Worm (Caenorhabditis elegans) whole organism, L2 larva: ENCODE measurements around the gene dod-19.

ENCODE experiments used
- C34F6.9 ChIP-seq: fragments of 150-350 bp; optimal IDR thresholded peaks from 2 replicates; lab custom pipeline; 2014; ENCODE audit warnings: missing biosample characterization, missing genetic modification characterization
- F13H6.1 ChIP-seq: sonication (generic microtip); optimal IDR thresholded peaks from 2 replicates; lab custom pipeline; 2016; ENCODE audit warnings: missing genetic modification characterization, missing compliant biosample characterization
- R02D3.7 ChIP-seq: fragments of 150-350 bp; optimal IDR thresholded peaks from 2 replicates; lab custom pipeline; 2014; ENCODE audit warnings: missing biosample characterization, missing genetic modification characterization
- ZK546.5 ChIP-seq: sonication (generic microtip); optimal IDR thresholded peaks from 2 replicates; lab custom pipeline; 2017; ENCODE audit warnings: missing biosample characterization, missing genetic modification characterization
- aly-2 ChIP-seq: fragments of 150-350 bp; optimal IDR thresholded peaks from 2 replicates; lab custom pipeline; 2014; ENCODE audit warnings: missing biosample characterization, missing genetic modification characterization
- ama-1 ChIP-seq: fragments of 150-350 bp; optimal IDR thresholded peaks from 2 replicates; lab custom pipeline; 2018; ENCODE audit warnings: inconsistent platforms
- ceh-16 ChIP-seq: fragments of 150-350 bp; optimal IDR thresholded peaks from 2 replicates; lab custom pipeline; 2014; ENCODE audit warnings: missing biosample characterization, missing genetic modification characterization
- crh-2 ChIP-seq: sonication (generic microtip); optimal IDR thresholded peaks from 2 replicates; lab custom pipeline; 2017; ENCODE audit warnings: missing biosample characterization, missing genetic modification characterization
- egl-27 ChIP-seq: sonication (generic microtip); optimal IDR thresholded peaks from 3 replicates; lab custom pipeline; 2017; ENCODE audit warnings: missing biosample characterization, missing genetic modification reagents, missing genetic modification characterization
- elt-1 ChIP-seq: fragments of 150-350 bp; optimal IDR thresholded peaks from 2 replicates; lab custom pipeline; 2014; ENCODE audit warnings: missing biosample characterization, missing genetic modification characterization
- elt-3 ChIP-seq: sonication (generic microtip); optimal IDR thresholded peaks from 2 replicates; lab custom pipeline; 2017; ENCODE audit warnings: missing biosample characterization, missing genetic modification characterization
- fos-1 ChIP-seq: fragments of 150-350 bp; optimal IDR thresholded peaks from 2 replicates; lab custom pipeline; 2014; ENCODE audit warnings: missing biosample characterization, missing genetic modification characterization
- gmeb-1 ChIP-seq: fragments of 150-350 bp; optimal IDR thresholded peaks from 2 replicates; lab custom pipeline; 2014; ENCODE audit warnings: missing biosample characterization, missing genetic modification characterization
- lin-11 ChIP-seq: fragments of 150-350 bp; sonication (generic microtip); optimal IDR thresholded peaks from 2 replicates; lab custom pipeline; 2014; ENCODE audit warnings: missing biosample characterization, missing genetic modification characterization, inconsistent platforms, mixed read lengths
- lin-13 ChIP-seq: fragments of 150-350 bp; optimal IDR thresholded peaks from 2 replicates; lab custom pipeline; 2014; ENCODE audit warnings: missing biosample characterization, missing genetic modification reagents, missing genetic modification characterization
- lin-39 ChIP-seq: fragments of 150-350 bp; optimal IDR thresholded peaks from 2 replicates; lab custom pipeline; 2014; ENCODE audit warnings: missing biosample characterization, missing genetic modification reagents, missing genetic modification characterization
- mab-5 ChIP-seq: fragments of 150-350 bp; optimal IDR thresholded peaks from 2 replicates; lab custom pipeline; 2014; ENCODE audit warnings: missing biosample characterization, missing genetic modification characterization
- mbf-1 ChIP-seq: sonication (generic microtip); optimal IDR thresholded peaks from 2 replicates; lab custom pipeline; 2017; ENCODE audit warnings: missing biosample characterization, missing genetic modification characterization
- mdl-1 ChIP-seq, 2 experiments: fragments of 150-350 bp in 1 of 2; sonication (generic microtip) in 1 of 2; optimal IDR thresholded peaks; 2 replicates each; lab custom pipeline; 2017; ENCODE audit warnings: missing biosample characterization in 2 of 2, missing genetic modification characterization in 2 of 2
- nhr-11 ChIP-seq: fragments of 150-350 bp; optimal IDR thresholded peaks from 2 replicates; lab custom pipeline; 2014; ENCODE audit warnings: missing biosample characterization, missing genetic modification characterization
- nhr-12 ChIP-seq: fragments of 150-350 bp; optimal IDR thresholded peaks from 2 replicates; lab custom pipeline; 2014; ENCODE audit warnings: missing biosample characterization, missing genetic modification characterization
- nhr-129 ChIP-seq: fragments of 150-350 bp; optimal IDR thresholded peaks from 2 replicates; lab custom pipeline; 2014; ENCODE audit warnings: missing biosample characterization, missing genetic modification characterization
- nhr-23 ChIP-seq: fragments of 150-350 bp; optimal IDR thresholded peaks from 2 replicates; lab custom pipeline; 2014; ENCODE audit warnings: missing biosample characterization, missing genetic modification reagents, missing genetic modification characterization
- nhr-237 ChIP-seq: fragments of 150-350 bp; optimal IDR thresholded peaks from 2 replicates; lab custom pipeline; 2014; ENCODE audit warnings: missing biosample characterization, missing genetic modification characterization
- nhr-25 ChIP-seq: fragments of 150-350 bp; sonication (generic microtip); optimal IDR thresholded peaks from 3 replicates; lab custom pipeline; 2014; ENCODE audit warnings: missing biosample characterization, missing genetic modification characterization
- nhr-6 ChIP-seq: fragments of 150-350 bp; optimal IDR thresholded peaks from 2 replicates; lab custom pipeline; 2014; ENCODE audit warnings: missing biosample characterization, missing genetic modification characterization
- nhr-77 ChIP-seq: fragments of 150-350 bp; optimal IDR thresholded peaks from 2 replicates; lab custom pipeline; 2014; ENCODE audit warnings: missing biosample characterization, missing genetic modification characterization
- peb-1 ChIP-seq: fragments of 150-350 bp; optimal IDR thresholded peaks from 2 replicates; lab custom pipeline; 2014; ENCODE audit warnings: missing biosample characterization, missing genetic modification characterization
- sem-4 ChIP-seq: fragments of 150-350 bp; optimal IDR thresholded peaks from 2 replicates; lab custom pipeline; 2014; ENCODE audit warnings: missing biosample characterization, missing genetic modification reagents, missing genetic modification characterization
- skn-1 ChIP-seq: sonication (generic microtip); optimal IDR thresholded peaks from 2 replicates; lab custom pipeline; 2017; ENCODE audit warnings: missing biosample characterization, missing genetic modification characterization
- sma-3 ChIP-seq: sonication (generic microtip); optimal IDR thresholded peaks from 2 replicates; lab custom pipeline; 2016; ENCODE audit warnings: missing genetic modification reagents, missing genetic modification characterization, missing compliant biosample characterization
- sma-9 ChIP-seq, 2 experiments: fragments of 150-350 bp in 1 of 2; sonication (generic microtip) in 1 of 2; optimal IDR thresholded peaks; 2 replicates each; lab custom pipeline; 2014 to 2016; ENCODE audit warnings: missing genetic modification characterization in 2 of 2, mild to moderate bottlenecking in 1 of 2, missing biosample characterization in 1 of 2, missing compliant biosample characterization in 1 of 2, missing genetic modification reagents in 1 of 2, moderate library complexity in 1 of 2
- unc-39 ChIP-seq: fragments of 150-350 bp; optimal IDR thresholded peaks from 2 replicates; lab custom pipeline; 2014; ENCODE audit warnings: missing biosample characterization, missing genetic modification characterization
- unc-55 ChIP-seq: fragments of 150-350 bp; sonication (generic microtip); optimal IDR thresholded peaks from 3 replicates; lab custom pipeline; 2014; ENCODE audit warnings: missing biosample characterization, missing genetic modification reagents, missing genetic modification characterization
- ztf-1 ChIP-seq: fragments of 200-800 bp; sonication (Bioruptor generic); conservative IDR thresholded peaks from 2 replicates; pipeline ENCODE4 v1.3.6; 2022; ENCODE audit warnings: missing genetic modification characterization, missing compliant biosample characterization
- ztf-11 ChIP-seq: sonication (generic microtip); optimal IDR thresholded peaks from 2 replicates; lab custom pipeline; 2017; ENCODE audit warnings: missing biosample characterization, missing genetic modification characterization

The dod-19 gene

ce11 chrV:414630-415029, at the start of gene dod-19:
Gene dod-19 (minus strand): TSS chrV:414759.
- TF ChIP-seq mdl-1 (tag; optimal IDR thresholded peaks at IDR 0.05; lab: Kevin White, UChicago) (no peak), mbf-1 (no peak), crh-2 (no peak), skn-1 (tag; lab: Kevin White, UChicago) (no peak), ztf-11 (no peak), ceh-16 (tag; lab: Kevin White, UChicago) (no peak), sma-9 (GFP tag; optimal IDR thresholded peaks at IDR 0.05; lab: Kevin White, UChicago) (peak; percentile 46), sma-9 (tag; optimal IDR thresholded peaks at IDR 0.05; lab: Kevin White, UChicago) (no peak), gmeb-1 (tag; lab: Kevin White, UChicago) (no peak), lin-39 (tag; lab: Kevin White, UChicago) (no peak), fos-1 (tag; lab: Kevin White, UChicago) (peak; percentile 69), elt-1 (tag; lab: Kevin White, UChicago) (no peak)

- TF ChIP-seq nhr-77 (no peak), gmeb-1 (tag; lab: Kevin White, UChicago) (peak; percentile 12), nhr-129 (tag; lab: Kevin White, UChicago) (peak; percentile 68), nhr-25 (tag; lab: Kevin White, UChicago) (peak; percentile 34), F13H6.1 (tag; lab: Kevin White, UChicago) (peak; percentile 4), crh-2 (peak; percentile 65), fos-1 (tag; lab: Kevin White, UChicago) (peak; percentile 52), lin-11 (no peak), ceh-16 (tag; lab: Kevin White, UChicago) (no peak), sma-9 (GFP tag; optimal IDR thresholded peaks at IDR 0.05; lab: Kevin White, UChicago) (peak; percentile 83), sma-9 (tag; optimal IDR thresholded peaks at IDR 0.05; lab: Kevin White, UChicago) (no peak)
These were observed 47.7 kb upstream of the dod-19 start, which contains the start of gene nhr-202 for ce11 chrV:462263-462662. Gene nhr-202 (plus strand): TSS chrV:462588.

ce11 chrV:459464-459863, 44.9 kb upstream of the dod-19 start, which contains the start of gene nhr-203:
Gene nhr-203 (plus strand): TSS chrV:459795.
- TF ChIP-seq gmeb-1 (tag; lab: Kevin White, UChicago) (peak; percentile 37), skn-1 (tag; lab: Kevin White, UChicago) (peak; percentile 52), sma-3 (GFP tag; lab: Kevin White, UChicago) (no peak), nhr-23 (tag; lab: Kevin White, UChicago) (no peak), nhr-237 (tag; lab: Kevin White, UChicago) (no peak), lin-13 (GFP tag; lab: Kevin White, UChicago) (no peak), F13H6.1 (tag; lab: Kevin White, UChicago) (peak; percentile 1), elt-3 (tag; lab: Kevin White, UChicago) (no peak), nhr-129 (tag; lab: Kevin White, UChicago) (no peak), sma-9 (GFP tag; optimal IDR thresholded peaks at IDR 0.05; lab: Kevin White, UChicago) (peak; percentile 80), sma-9 (tag; optimal IDR thresholded peaks at IDR 0.05; lab: Kevin White, UChicago) (no peak), egl-27 (tag; lab: Kevin White, UChicago) (no peak), mbf-1 (no peak), fos-1 (tag; lab: Kevin White, UChicago) (peak; percentile 75), crh-2 (peak; percentile 45)

ce11 chrV:457839-458238, 43.3 kb upstream of the dod-19 start:
- TF ChIP-seq C34F6.9 (no peak), nhr-25 (tag; lab: Kevin White, UChicago) (no peak), F13H6.1 (tag; lab: Kevin White, UChicago) (no peak), elt-1 (tag; lab: Kevin White, UChicago) (no peak), R02D3.7 (no peak), lin-39 (tag; lab: Kevin White, UChicago) (no peak), unc-39 (tag; lab: Kevin White, UChicago) (no peak), nhr-23 (tag; lab: Kevin White, UChicago) (no peak), peb-1 (no peak), mab-5 (tag; lab: Kevin White, UChicago) (no peak), ZK546.5 (tag; lab: Kevin White, UChicago) (no peak), nhr-11 (tag; lab: Kevin White, UChicago) (no peak), nhr-6 (tag; lab: Kevin White, UChicago) (no peak), nhr-12 (no peak), egl-27 (tag; lab: Kevin White, UChicago) (no peak)

ce11 chrV:453569-453968, 39.0 kb upstream of the dod-19 start, which contains the start of gene nhr-98:
Gene nhr-98 (plus strand): TSS chrV:453869.
- TF ChIP-seq sem-4 (tag; lab: Kevin White, UChicago) (no peak), sma-9 (GFP tag; optimal IDR thresholded peaks at IDR 0.05; lab: Kevin White, UChicago) (no peak), sma-9 (tag; optimal IDR thresholded peaks at IDR 0.05; lab: Kevin White, UChicago) (no peak), skn-1 (tag; lab: Kevin White, UChicago) (no peak), R02D3.7 (no peak), nhr-23 (tag; lab: Kevin White, UChicago) (no peak), unc-55 (GFP tag; lab: Kevin White, UChicago) (no peak), C34F6.9 (no peak), aly-2 (tag; lab: Kevin White, UChicago) (no peak), lin-13 (GFP tag; lab: Kevin White, UChicago) (no peak), crh-2 (no peak), ztf-1 (GFP tag; lab: Robert Waterston, UW) (no peak), lin-11 (no peak), ama-1 (lab: Kevin White, UChicago) (no peak), elt-3 (tag; lab: Kevin White, UChicago) (no peak)
- TF ChIP-seq, all 48 proteins: peak for 0
